Worm (Caenorhabditis elegans) whole organism, L4 larva: Measurements from ENCODE around the gene W04B5.3.

Experiments used
- F26F4.8 ChIP-seq: fragments of 200-800 bp; sonication (Bioruptor generic); conservative IDR thresholded peaks from 2 replicates; pipeline ENCODE4 v1.3.6; 2022; ENCODE audit warnings: missing genetic modification characterization, missing compliant biosample characterization
- fkh-10 ChIP-seq: fragments of 150-350 bp; optimal IDR thresholded peaks from 2 replicates; lab custom pipeline; 2014; ENCODE audit warnings: missing biosample characterization, missing genetic modification reagents, missing genetic modification characterization
- fos-1 ChIP-seq: fragments of 150-350 bp; optimal IDR thresholded peaks from 2 replicates; lab custom pipeline; 2014; ENCODE audit warnings: missing biosample characterization, missing genetic modification characterization
- nhr-11 ChIP-seq: fragments of 150-350 bp; optimal IDR thresholded peaks from 2 replicates; lab custom pipeline; 2014; ENCODE audit warnings: missing biosample characterization, missing genetic modification characterization
- nhr-77 ChIP-seq: fragments of 150-350 bp; optimal IDR thresholded peaks from 2 replicates; lab custom pipeline; 2014; ENCODE audit warnings: missing biosample characterization, missing genetic modification characterization
- spr-1 ChIP-seq: sonication (generic microtip); optimal IDR thresholded peaks from 2 replicates; lab custom pipeline; 2016; ENCODE audit warnings: mild to moderate bottlenecking, missing genetic modification characterization, missing compliant biosample characterization
- tra-1 ChIP-seq: fragments of 200-800 bp; sonication (Bioruptor generic); IDR thresholded peaks from 2 replicates; pipeline ENCODE4 v1.3.6; 2022; ENCODE audit warnings: missing genetic modification reagents, missing genetic modification characterization, missing compliant biosample characterization

ce11 chrIII:2384364-2384763 is 34.0 kb upstream of the W04B5.3 start:
- TF ChIP-seq F26F4.8, result no peak
- TF ChIP-seq tra-1, result no peak
- TF ChIP-seq fkh-10, result no peak
- TF ChIP-seq nhr-11 (tag; lab: Kevin White, UChicago), result no peak
- no peak for TF ChIP-seq spr-1
- TF ChIP-seq nhr-77, result no peak
- no peak for TF ChIP-seq fos-1 (tag; lab: Kevin White, UChicago)
